Worm (Caenorhabditis elegans) whole organism, midembryonic: Measurements from ENCODE around the gene C54E4.1.

Source experiments
- T22C8.4 ChIP-seq: fragments of 200-800 bp; sonication (Bioruptor generic); IDR thresholded peaks from 2 replicates; pipeline ENCODE4 v1.3.6; 2022; ENCODE audit warnings: missing genetic modification characterization, missing compliant biosample characterization
- cog-1 ChIP-seq: sonication (generic microtip); optimal IDR thresholded peaks from 2 replicates; lab custom pipeline; 2016; ENCODE audit warnings: missing genetic modification characterization, missing compliant biosample characterization
- flt-1 ChIP-seq: fragments of 200-800 bp; sonication (Bioruptor generic); IDR thresholded peaks from 2 replicates; pipeline ENCODE4 v1.3.6; 2022; ENCODE audit warnings: missing genetic modification characterization, missing compliant biosample characterization
- klf-2 ChIP-seq: fragments of 200-800 bp; sonication (Bioruptor generic); conservative IDR thresholded peaks from 2 replicates; pipeline ENCODE4 v1.3.6; 2022; ENCODE audit warnings: missing genetic modification reagents, missing genetic modification characterization, missing compliant biosample characterization
- med-1 ChIP-seq: sonication (generic microtip); optimal IDR thresholded peaks from 2 replicates; lab custom pipeline; 2017; ENCODE audit warnings: missing genetic modification characterization, mild to moderate bottlenecking, missing compliant biosample characterization, antibody characterized with exemption, missing genetic modification reagents; ENCODE audit not compliant: insufficient read depth
- ref-1 ChIP-seq: fragments of 200-800 bp; sonication (Bioruptor generic); conservative IDR thresholded peaks from 2 replicates; pipeline ENCODE4 v1.3.6; 2022; ENCODE audit warnings: missing genetic modification reagents, missing genetic modification characterization, missing compliant biosample characterization
- tab-1 ChIP-seq: fragments of 200-800 bp; sonication (Bioruptor generic); IDR thresholded peaks from 2 replicates; pipeline ENCODE4 v1.3.6; 2022; ENCODE audit warnings: missing genetic modification characterization, missing compliant biosample characterization
- ztf-29 ChIP-seq: fragments of 200-800 bp; sonication (Bioruptor generic); IDR thresholded peaks from 2 replicates; pipeline ENCODE4 v1.3.6; 2022; ENCODE audit warnings: missing genetic modification reagents, missing genetic modification characterization, missing compliant biosample characterization

ce11 chrIV:2223144-2223543 is 47.8 kb downstream of the C54E4.1 start:
- TF ChIP-seq flt-1: no peak
- TF ChIP-seq klf-2 (GFP tag; lab: Robert Waterston, UW): no peak
- TF ChIP-seq tab-1 (GFP tag; lab: Robert Waterston, UW): no peak
- TF ChIP-seq ref-1 (GFP tag; lab: Robert Waterston, UW): no peak
- TF ChIP-seq cog-1 (tag; lab: Kevin White, UChicago): no peak
- no peak for TF ChIP-seq med-1 (GFP tag; lab: Kevin White, UChicago)
- TF ChIP-seq ztf-29 (GFP tag; lab: Robert Waterston, UW): no peak
- no peak for TF ChIP-seq T22C8.4 (GFP tag; lab: Robert Waterston, UW)
